Fruit fly (Drosophila melanogaster): ENCODE data around the gene CG14395.

DNA sequence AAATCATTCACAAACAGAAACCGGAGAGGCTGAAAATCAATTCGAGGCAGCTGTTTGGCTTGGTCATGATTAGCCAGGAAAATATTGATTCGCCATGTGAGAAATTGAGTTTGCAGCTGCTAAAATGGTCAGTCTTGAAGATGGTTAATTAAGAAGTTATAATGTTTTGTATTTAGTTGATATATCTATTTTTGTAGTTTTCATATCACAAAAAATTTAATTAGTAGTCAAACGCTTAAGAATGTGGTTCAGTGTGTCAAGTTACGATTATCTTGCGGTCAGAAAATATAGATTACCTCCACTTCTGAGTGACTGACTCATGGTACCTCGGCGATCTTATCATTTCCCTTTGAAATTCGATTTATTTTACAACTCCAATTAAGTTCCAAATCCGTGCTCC, 15.7 kb upstream of the CG14395 start:
- TF ChIP-seq Dll (optimal IDR thresholded peaks at IDR 0.05) (no peak), EcR (GFP tag; optimal IDR thresholded peaks at IDR 0.05) (no peak), pan (optimal IDR thresholded peaks at IDR 0.05) (no peak), psq (optimal IDR thresholded peaks at IDR 0.05) (no peak)
